Worm (Caenorhabditis elegans) whole organism, late embryonic: ENCODE measurements around the gene CC8.3.

Experiments
- ceh-48 ChIP-seq: sonication (generic microtip); optimal IDR thresholded peaks from 2 replicates; lab custom pipeline; 2016; ENCODE audit warnings: missing genetic modification characterization, inconsistent platforms, missing compliant biosample characterization
- pha-4 ChIP-seq: fragments of 150-350 bp; optimal IDR thresholded peaks from 2 replicates; lab custom pipeline; 2018; ENCODE audit warnings: missing biosample characterization, missing genetic modification reagents, missing genetic modification characterization
- sox-4 ChIP-seq: sonication (generic microtip); optimal IDR thresholded peaks from 2 replicates; lab custom pipeline; 2017; ENCODE audit warnings: mild to moderate bottlenecking, missing genetic modification characterization, inconsistent platforms, missing compliant biosample characterization
- tbx-2 ChIP-seq: sonication (generic microtip); optimal IDR thresholded peaks from 2 replicates; lab custom pipeline; 2016; ENCODE audit warnings: missing genetic modification characterization, missing compliant biosample characterization

DNA sequence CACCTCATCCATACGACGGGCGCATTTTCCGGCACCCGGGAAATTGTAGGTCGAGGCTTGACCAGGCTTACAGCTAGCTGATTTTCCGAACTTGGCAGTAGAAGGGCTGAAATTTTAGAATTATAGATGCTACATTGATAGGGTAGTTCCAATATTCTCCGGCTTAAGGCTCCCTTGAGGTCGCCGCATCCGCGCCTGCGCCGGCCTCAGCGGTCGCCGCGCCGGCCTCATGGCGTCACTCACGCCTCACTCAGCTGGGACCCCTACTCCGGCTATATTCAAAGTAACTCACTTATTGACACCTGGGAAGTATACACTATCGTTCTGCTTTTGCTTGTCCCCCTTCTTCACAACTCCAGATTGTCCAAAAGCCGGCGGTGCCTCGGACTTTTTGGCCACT, 38.0 kb downstream of the CC8.3 start:
- TF ChIP-seq ceh-48 (no peak), tbx-2 (tag; lab: Kevin White, UChicago) (no peak), pha-4 (tag; lab: Kevin White, UChicago) (no peak), sox-4 (no peak)
